Worm (Caenorhabditis elegans): ENCODE results near the gene fbxa-196.

- peak; percentile 11 for TF ChIP-seq attf-5 (GFP tag; optimal IDR thresholded peaks at IDR 0.05)
- no peak for TF ChIP-seq snpc-4 (GFP tag; optimal IDR thresholded peaks at IDR 0.05)
- no peak for TF ChIP-seq snpc-4 (tag; optimal IDR thresholded peaks at IDR 0.05)
- no peak for TF ChIP-seq ama-1 (optimal IDR thresholded peaks at IDR 0.05)
- no peak for TF ChIP-seq ama-1 (GFP tag; optimal IDR thresholded peaks at IDR 0.05)
- no peak for TF ChIP-seq B0019.2 (GFP tag; conservative IDR thresholded peaks at IDR 0.05)
- no peak for TF ChIP-seq attf-6 (GFP tag; IDR thresholded peaks at IDR 0.05)
- no peak for TF ChIP-seq nhr-90 (tag; optimal IDR thresholded peaks at IDR 0.05)
- TF ChIP-seq lsl-1 (GFP tag; optimal IDR thresholded peaks at IDR 0.05) = no peak
- TF ChIP-seq zim-3 (tag; optimal IDR thresholded peaks at IDR 0.05) = no peak
Measured at ce11 chrV:6476026-6476425, 27.6 kb downstream of the fbxa-196 start.

Measured in whole organism, young adult.